Worm (Caenorhabditis elegans) whole organism, L4 larva: ENCODE results near the gene VM106R.1.

Experiments used
- D1046.2 ChIP-seq: fragments of 200-800 bp; sonication (Bioruptor generic); IDR thresholded peaks from 2 replicates; pipeline ENCODE4 v1.3.6; 2022; ENCODE audit warnings: missing genetic modification characterization, missing compliant biosample characterization
- F10B5.3 ChIP-seq: sonication (generic microtip); optimal IDR thresholded peaks from 2 replicates; lab custom pipeline; 2016; ENCODE audit warnings: mild to moderate bottlenecking, missing genetic modification characterization, missing compliant biosample characterization
- F26F4.8 ChIP-seq: fragments of 200-800 bp; sonication (Bioruptor generic); conservative IDR thresholded peaks from 2 replicates; pipeline ENCODE4 v1.3.6; 2022; ENCODE audit warnings: missing genetic modification characterization, missing compliant biosample characterization
- F37D6.2 ChIP-seq: sonication (generic microtip); optimal IDR thresholded peaks from 2 replicates; lab custom pipeline; 2016; ENCODE audit warnings: mild to moderate bottlenecking, missing genetic modification characterization, missing compliant biosample characterization
- F49E8.2 ChIP-seq: sonication (generic microtip); optimal IDR thresholded peaks from 2 replicates; lab custom pipeline; 2016; ENCODE audit warnings: missing compliant biosample characterization, mild to moderate bottlenecking, missing genetic modification characterization, borderline replicate concordance
- R02D3.7 ChIP-seq: fragments of 150-350 bp; sonication (generic microtip); optimal IDR thresholded peaks from 3 replicates; lab custom pipeline; 2014; ENCODE audit warnings: missing biosample characterization, missing genetic modification characterization
- Y105C5A.15 ChIP-seq: fragments of 200-800 bp; sonication (Bioruptor generic); IDR thresholded peaks from 2 replicates; pipeline ENCODE4 v1.3.6; 2022; ENCODE audit warnings: missing genetic modification characterization, missing compliant biosample characterization
- Y48G9A.11 ChIP-seq: fragments of 200-800 bp; sonication (Bioruptor generic); IDR thresholded peaks from 2 replicates; pipeline ENCODE4 v1.3.6; 2022; ENCODE audit warnings: missing genetic modification reagents, missing genetic modification characterization, missing compliant biosample characterization
- ZK337.2 ChIP-seq: fragments of 200-800 bp; sonication (Bioruptor generic); IDR thresholded peaks from 2 replicates; pipeline ENCODE4 v1.3.6; 2022; ENCODE audit warnings: missing genetic modification reagents, missing genetic modification characterization, missing compliant biosample characterization
- ama-1 ChIP-seq: fragments of 150-350 bp; optimal IDR thresholded peaks from 2 replicates; lab custom pipeline; 2014; ENCODE audit warnings: inconsistent platforms, mixed read lengths
- arid-1 ChIP-seq: fragments of 200-800 bp; sonication (Bioruptor generic); conservative IDR thresholded peaks from 2 replicates; pipeline ENCODE4 v1.3.6; 2022; ENCODE audit warnings: missing genetic modification reagents, missing genetic modification characterization, missing compliant biosample characterization
- ceh-20 ChIP-seq: fragments of 200-800 bp; sonication (Bioruptor generic); IDR thresholded peaks from 2 replicates; pipeline ENCODE4 v1.3.6; 2022; ENCODE audit warnings: missing genetic modification reagents, missing genetic modification characterization, missing compliant biosample characterization
- ceh-28 ChIP-seq: fragments of 150-350 bp; optimal IDR thresholded peaks from 2 replicates; lab custom pipeline; 2014; ENCODE audit warnings: missing biosample characterization, missing genetic modification reagents, missing genetic modification characterization
- ces-1 ChIP-seq: fragments of 150-350 bp; sonication (generic microtip); optimal IDR thresholded peaks from 4 replicates; lab custom pipeline; 2014; ENCODE audit warnings: missing biosample characterization, missing genetic modification reagents, missing genetic modification characterization
- daf-12 ChIP-seq: fragments of 150-350 bp; optimal IDR thresholded peaks from 2 replicates; lab custom pipeline; 2014; ENCODE audit warnings: missing biosample characterization, missing genetic modification reagents, missing genetic modification characterization
- daf-19 ChIP-seq: fragments of 200-800 bp; sonication (Bioruptor generic); conservative IDR thresholded peaks from 2 replicates; pipeline ENCODE4 v1.3.6; 2022; ENCODE audit warnings: missing genetic modification characterization, missing compliant biosample characterization
- dmd-6 ChIP-seq: fragments of 200-800 bp; sonication (Bioruptor generic); IDR thresholded peaks from 2 replicates; pipeline ENCODE4 v1.3.6; 2022; ENCODE audit warnings: missing genetic modification reagents, missing genetic modification characterization, missing compliant biosample characterization
- dmd-9 ChIP-seq: fragments of 200-800 bp; sonication (Bioruptor generic); IDR thresholded peaks from 2 replicates; pipeline ENCODE4 v1.3.6; 2022; ENCODE audit warnings: missing genetic modification reagents, missing genetic modification characterization, missing compliant biosample characterization
- dpl-1 ChIP-seq: fragments of 150-350 bp; optimal IDR thresholded peaks from 2 replicates; lab custom pipeline; 2014; ENCODE audit warnings: missing biosample characterization, missing genetic modification reagents, missing genetic modification characterization
- egl-27 ChIP-seq: sonication (generic microtip); optimal IDR thresholded peaks from 3 replicates; lab custom pipeline; 2017; ENCODE audit warnings: missing biosample characterization, missing genetic modification reagents, missing genetic modification characterization
- egl-43 ChIP-seq: fragments of 200-800 bp; sonication (Bioruptor generic); IDR thresholded peaks from 2 replicates; pipeline ENCODE4 v1.3.6; 2022; ENCODE audit warnings: missing genetic modification reagents, missing genetic modification characterization, missing compliant biosample characterization
- hlh-11 ChIP-seq: fragments of 200-800 bp; sonication (Bioruptor generic); optimal IDR thresholded peaks from 2 replicates; lab custom pipeline; 2018; ENCODE audit warnings: mild to moderate bottlenecking, missing genetic modification characterization, missing compliant biosample characterization
- hlh-30 ChIP-seq: sonication (generic microtip); optimal IDR thresholded peaks from 2 replicates; lab custom pipeline; 2017; ENCODE audit warnings: antibody characterized with exemption, mild to moderate bottlenecking, missing genetic modification characterization, missing compliant biosample characterization; ENCODE audit not compliant: insufficient read depth
- lim-7 ChIP-seq: fragments of 200-800 bp; sonication (Bioruptor generic); IDR thresholded peaks from 2 replicates; pipeline ENCODE4 v1.3.6; 2022; ENCODE audit warnings: missing genetic modification characterization, missing compliant biosample characterization
- lin-13 ChIP-seq: fragments of 150-350 bp; optimal IDR thresholded peaks from 2 replicates; lab custom pipeline; 2014; ENCODE audit warnings: missing biosample characterization, missing genetic modification reagents, missing genetic modification characterization
- lin-15B ChIP-seq: fragments of 150-350 bp; sonication (generic microtip); optimal IDR thresholded peaks from 3 replicates; lab custom pipeline; 2014; ENCODE audit warnings: missing biosample characterization, missing genetic modification characterization
- lin-38 ChIP-seq: fragments of 200-800 bp; sonication (Bioruptor generic); IDR thresholded peaks from 2 replicates; pipeline ENCODE4 v1.3.6; 2022; ENCODE audit warnings: missing genetic modification reagents, missing genetic modification characterization, missing compliant biosample characterization
- lin-39 ChIP-seq: fragments of 150-350 bp; optimal IDR thresholded peaks from 2 replicates; lab custom pipeline; 2014; ENCODE audit warnings: missing biosample characterization, missing genetic modification reagents, missing genetic modification characterization
- madf-9 ChIP-seq: fragments of 200-800 bp; sonication (Bioruptor generic); conservative IDR thresholded peaks from 2 replicates; pipeline ENCODE4 v1.3.6; 2022; ENCODE audit warnings: missing genetic modification reagents, missing genetic modification characterization, missing compliant biosample characterization
- mep-1 ChIP-seq: fragments of 150-350 bp; sonication (generic microtip); optimal IDR thresholded peaks from 3 replicates; lab custom pipeline; 2014; ENCODE audit warnings: missing biosample characterization, missing genetic modification characterization
- mxl-2 ChIP-seq: fragments of 200-800 bp; sonication (Bioruptor generic); conservative IDR thresholded peaks from 2 replicates; pipeline ENCODE4 v1.3.6; 2022; ENCODE audit warnings: missing genetic modification reagents, missing genetic modification characterization, missing compliant biosample characterization
- nhr-10 ChIP-seq: fragments of 150-350 bp; optimal IDR thresholded peaks from 2 replicates; lab custom pipeline; 2014; ENCODE audit warnings: missing biosample characterization, missing genetic modification characterization
- nhr-111 ChIP-seq: fragments of 200-800 bp; sonication (Bioruptor generic); optimal IDR thresholded peaks from 2 replicates; lab custom pipeline; 2018; ENCODE audit warnings: mild to moderate bottlenecking, missing genetic modification characterization, missing compliant biosample characterization
- nhr-237 ChIP-seq: sonication (generic microtip); optimal IDR thresholded peaks from 2 replicates; lab custom pipeline; 2017; ENCODE audit warnings: missing biosample characterization, missing genetic modification characterization
- nhr-25 ChIP-seq: sonication (generic microtip); optimal IDR thresholded peaks from 2 replicates; lab custom pipeline; 2017; ENCODE audit warnings: missing genetic modification characterization, mild to moderate bottlenecking, missing compliant biosample characterization, antibody characterized with exemption, moderate library complexity, borderline replicate concordance; ENCODE audit not compliant: insufficient read depth
- nhr-41 ChIP-seq: fragments of 200-800 bp; sonication (Bioruptor generic); IDR thresholded peaks from 2 replicates; pipeline ENCODE4 v1.3.6; 2022; ENCODE audit warnings: missing genetic modification reagents, missing genetic modification characterization, missing compliant biosample characterization
- nhr-42 ChIP-seq: fragments of 200-800 bp; sonication (Bioruptor generic); IDR thresholded peaks from 2 replicates; pipeline ENCODE4 v1.3.6; 2022; ENCODE audit warnings: missing genetic modification characterization, missing compliant biosample characterization
- nhr-77 ChIP-seq: fragments of 150-350 bp; optimal IDR thresholded peaks from 2 replicates; lab custom pipeline; 2014; ENCODE audit warnings: missing biosample characterization, missing genetic modification characterization
- pha-4 ChIP-seq, 2 experiments: fragments of 150-350 bp in 1 of 2; fragments of 200-800 bp in 1 of 2; sonication (Bioruptor generic) in 1 of 2; IDR thresholded peaks in 1 of 2; optimal IDR thresholded peaks in 1 of 2; 2 replicates each; pipeline versions ENCODE4 v1.3.6 to Lab custom; 2014 to 2022; ENCODE audit warnings: missing genetic modification characterization in 2 of 2, missing genetic modification reagents in 2 of 2, missing biosample characterization in 1 of 2, missing compliant biosample characterization in 1 of 2
- pqm-1 ChIP-seq: sonication (generic microtip); optimal IDR thresholded peaks from 2 replicates; lab custom pipeline; 2017; ENCODE audit warnings: missing biosample characterization, missing genetic modification characterization
- saeg-2 ChIP-seq: fragments of 200-800 bp; sonication (Bioruptor generic); IDR thresholded peaks from 2 replicates; pipeline ENCODE4 v1.3.6; 2022; ENCODE audit warnings: missing genetic modification reagents, missing genetic modification characterization, missing compliant biosample characterization
- snpc-1.2 ChIP-seq: fragments of 200-800 bp; sonication (Bioruptor generic); IDR thresholded peaks from 2 replicates; pipeline ENCODE4 v1.3.6; 2022; ENCODE audit warnings: missing genetic modification reagents, missing genetic modification characterization, missing compliant biosample characterization
- spr-3 ChIP-seq: fragments of 200-800 bp; sonication (Bioruptor generic); optimal IDR thresholded peaks from 2 replicates; lab custom pipeline; 2018; ENCODE audit warnings: mild to moderate bottlenecking, missing genetic modification characterization, missing compliant biosample characterization
- unc-130 ChIP-seq: sonication (generic microtip); optimal IDR thresholded peaks from 2 replicates; lab custom pipeline; 2016; ENCODE audit warnings: missing genetic modification reagents, missing genetic modification characterization, missing compliant biosample characterization
- unc-39 ChIP-seq: sonication (generic microtip); optimal IDR thresholded peaks from 2 replicates; lab custom pipeline; 2017; ENCODE audit warnings: missing biosample characterization, missing genetic modification characterization
- vab-7 ChIP-seq: fragments of 200-800 bp; sonication (Bioruptor generic); IDR thresholded peaks from 2 replicates; pipeline ENCODE4 v1.3.6; 2022; ENCODE audit warnings: missing genetic modification reagents, missing genetic modification characterization, missing compliant biosample characterization
- zfp-3 ChIP-seq: fragments of 200-800 bp; sonication (Bioruptor generic); conservative IDR thresholded peaks from 2 replicates; pipeline ENCODE4 v1.3.6; 2022; ENCODE audit warnings: missing genetic modification reagents, missing genetic modification characterization, missing compliant biosample characterization
- zip-11 ChIP-seq: fragments of 200-800 bp; sonication (Bioruptor generic); IDR thresholded peaks from 2 replicates; pipeline ENCODE4 v1.3.6; 2022; ENCODE audit warnings: missing genetic modification characterization, missing compliant biosample characterization
- zip-2 ChIP-seq: fragments of 150-350 bp; optimal IDR thresholded peaks from 2 replicates; lab custom pipeline; 2014; ENCODE audit warnings: missing biosample characterization, missing genetic modification characterization

VM106R.1 gene

DNA sequence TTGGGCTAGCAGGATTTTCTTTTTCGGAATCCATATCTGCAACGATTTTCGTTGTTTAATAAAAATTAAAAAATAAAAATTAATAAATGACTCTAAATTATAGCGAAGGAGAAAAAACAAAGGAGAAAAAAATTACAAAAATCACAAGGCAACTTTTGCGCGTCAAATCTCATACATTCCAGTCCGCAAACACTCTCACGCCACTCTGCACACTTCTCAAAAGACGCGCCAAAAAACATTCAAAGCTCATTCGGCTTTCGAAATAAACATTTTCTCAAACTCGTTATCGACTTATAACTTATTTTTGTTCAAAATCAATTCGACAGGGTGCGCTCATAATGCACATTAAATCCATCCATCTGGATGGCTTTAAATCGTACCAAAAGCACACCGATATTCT lies 4.9 kb downstream of the VM106R.1 start, which contains the start of the genes R06F6.12 and mix-1 (continued):
- peak; percentile 75 for TF ChIP-seq hlh-30 (tag; lab: Kevin White, UChicago)
- TF ChIP-seq Y105C5A.15 (GFP tag; lab: Robert Waterston, UW): no peak
- TF ChIP-seq spr-3 (GFP tag; lab: Kevin White, UChicago): no peak
- TF ChIP-seq F49E8.2 (tag; lab: Kevin White, UChicago): no peak
- no peak for TF ChIP-seq dmd-9
- no peak for TF ChIP-seq ces-1
- TF ChIP-seq ama-1 (lab: Kevin White, UChicago): no peak
- TF ChIP-seq F26F4.8 (GFP tag; lab: Robert Waterston, UW): no peak
- TF ChIP-seq saeg-2 (GFP tag; lab: Robert Waterston, UW): no peak
- TF ChIP-seq unc-39 (tag; lab: Kevin White, UChicago): no peak
- no peak for TF ChIP-seq lin-39 (tag; lab: Kevin White, UChicago)
- TF ChIP-seq lin-15B (tag; lab: Kevin White, UChicago): no peak
- TF ChIP-seq hlh-11 (tag; lab: Kevin White, UChicago): peak; percentile 22
- no peak for TF ChIP-seq lim-7 (GFP tag; lab: Robert Waterston, UW)
- TF ChIP-seq zip-11 (GFP tag; lab: Robert Waterston, UW): no peak
- no peak for TF ChIP-seq D1046.2 (GFP tag; lab: Robert Waterston, UW)
- TF ChIP-seq egl-43 (GFP tag; lab: Robert Waterston, UW): no peak
- TF ChIP-seq F37D6.2 (tag; lab: Kevin White, UChicago): no peak
- no peak for TF ChIP-seq Y48G9A.11 (GFP tag; lab: Robert Waterston, UW)
- TF ChIP-seq ceh-20 (GFP tag; lab: Robert Waterston, UW): no peak
- TF ChIP-seq unc-130 (GFP tag; lab: Kevin White, UChicago): peak; percentile 18
- no peak for TF ChIP-seq daf-19 (GFP tag; lab: Robert Waterston, UW)
- TF ChIP-seq mep-1 (tag; lab: Kevin White, UChicago): peak; percentile 52
- no peak for TF ChIP-seq snpc-1.2 (GFP tag; lab: Robert Waterston, UW)
- TF ChIP-seq zfp-3: no peak
- TF ChIP-seq dpl-1 (GFP tag; lab: Kevin White, UChicago): peak; percentile 88
- 0 out of 2 replicates have a peak, but pooled peaks have one; percentile 38 for TF ChIP-seq pha-4 (GFP tag; IDR thresholded peaks at IDR 0.05; lab: Robert Waterston, UW)
- TF ChIP-seq pha-4 (tag; optimal IDR thresholded peaks at IDR 0.05; lab: Kevin White, UChicago): peak; percentile 46
- TF ChIP-seq lin-38 (GFP tag; lab: Robert Waterston, UW): peak; percentile 73
- TF ChIP-seq F10B5.3 (tag; lab: Kevin White, UChicago): no peak
- TF ChIP-seq zip-2 (tag; lab: Kevin White, UChicago): no peak
- no peak for TF ChIP-seq nhr-41 (GFP tag; lab: Robert Waterston, UW)
- no peak for TF ChIP-seq vab-7
- no peak for TF ChIP-seq nhr-111 (GFP tag; lab: Kevin White, UChicago)
- TF ChIP-seq nhr-10: no peak
- no peak for TF ChIP-seq dmd-6 (GFP tag; lab: Robert Waterston, UW)
- TF ChIP-seq nhr-77 (tag; lab: Kevin White, UChicago): no peak
- TF ChIP-seq madf-9: no peak
- no peak for TF ChIP-seq mxl-2 (GFP tag; lab: Robert Waterston, UW)
- no peak for TF ChIP-seq ZK337.2 (GFP tag; lab: Robert Waterston, UW)
- TF ChIP-seq pqm-1 (tag; lab: Kevin White, UChicago): no peak
- TF ChIP-seq lin-13 (GFP tag; lab: Kevin White, UChicago): no peak
- no peak for TF ChIP-seq daf-12 (tag; lab: Kevin White, UChicago)
- TF ChIP-seq nhr-237: no peak
- no peak for TF ChIP-seq nhr-25
- TF ChIP-seq ceh-28: no peak
- no peak for TF ChIP-seq R02D3.7
- TF ChIP-seq egl-27 (tag; lab: Kevin White, UChicago): no peak
- 0 out of 2 replicates have a peak, but pooled peaks have one; percentile 38 for TF ChIP-seq arid-1 (GFP tag; lab: Robert Waterston, UW)
- TF ChIP-seq nhr-42 (GFP tag; lab: Robert Waterston, UW): no peak
